Fruit fly (Drosophila melanogaster): ENCODE data around the gene Dip-C.
A peak's percentile ranks its signal among the peaks of the same experiment; 100 is the strongest.

Dip-C gene

dm6 chr3R:12448889-12449314 lies 35.3 kb upstream of the Dip-C start, which contains the start of gene CG18549 (continued):
- TF ChIP-seq kni (GFP tag; optimal IDR thresholded peaks at IDR 0.05) (peak; percentile 99), D19A (tag; optimal IDR thresholded peaks at IDR 0.05) (peak; percentile 100), CG10209 (GFP tag; optimal IDR thresholded peaks at IDR 0.05) (peak; percentile 100), cwo (GFP tag; optimal IDR thresholded peaks at IDR 0.05) (peak; percentile 99), Rx (GFP tag; IDR thresholded peaks at IDR 0.05) (peak; percentile 99), Deaf1 (tag; optimal IDR thresholded peaks at IDR 0.05) (peak; percentile 93), Oaz (GFP tag; IDR thresholded peaks at IDR 0.05) (peak; percentile 100), CG16863 (GFP tag; optimal IDR thresholded peaks at IDR 0.05) (peak; percentile 99), CG8478 (optimal IDR thresholded peaks at IDR 0.05) (no peak), Myb (GFP tag; optimal IDR thresholded peaks at IDR 0.05) (peak; percentile 92), ara (GFP tag; IDR thresholded peaks at IDR 0.05) (peak; percentile 100), CG3163 (GFP tag; optimal IDR thresholded peaks at IDR 0.05) (peak; percentile 92), sima (GFP tag; optimal IDR thresholded peaks at IDR 0.05) (peak; percentile 98), eyg (GFP tag; optimal IDR thresholded peaks at IDR 0.05) (peak; percentile 99), CG13123 (GFP tag; optimal IDR thresholded peaks at IDR 0.05) (peak; percentile 99), Lim3 (GFP tag; IDR thresholded peaks at IDR 0.05) (peak; percentile 99), CG17802 (tag; optimal IDR thresholded peaks at IDR 0.05) (peak; percentile 95), Sry-β (GFP tag; optimal IDR thresholded peaks at IDR 0.05) (peak; percentile 83), CG17568 (GFP tag; optimal IDR thresholded peaks at IDR 0.05) (peak; percentile 100), Chrac-16 (GFP tag; optimal IDR thresholded peaks at IDR 0.05) (peak; percentile 100), CG13775 (GFP tag; optimal IDR thresholded peaks at IDR 0.05) (peak; percentile 99), Aef1 (GFP tag; IDR thresholded peaks at IDR 0.05) (peak; percentile 100), slou (GFP tag; optimal IDR thresholded peaks at IDR 0.05) (peak; percentile 99), CG14710 (tag; optimal IDR thresholded peaks at IDR 0.05) (peak; percentile 99), tna (GFP tag; IDR thresholded peaks at IDR 0.05; ENCODE audit: partially characterized antibody) (peak; percentile 62), z (GFP tag; IDR thresholded peaks at IDR 0.05) (peak; percentile 90), CG4404 (GFP tag; IDR thresholded peaks at IDR 0.05) (peak; percentile 99), ewg (GFP tag; optimal IDR thresholded peaks at IDR 0.05) (peak; percentile 99), slp2 (GFP tag; optimal IDR thresholded peaks at IDR 0.05) (peak; percentile 99), row (GFP tag; IDR thresholded peaks at IDR 0.05) (peak; percentile 100), CG43689 (GFP tag; IDR thresholded peaks at IDR 0.05) (peak; percentile 99), CG6791 (GFP tag; IDR thresholded peaks at IDR 0.05; ENCODE audit: partially characterized antibody) (peak; percentile 81), GATAe (GFP tag; conservative IDR thresholded peaks at IDR 0.05) (peak; percentile 99), CG34376 (GFP tag; optimal IDR thresholded peaks at IDR 0.05) (peak; percentile 100), B-H2 (GFP tag; optimal IDR thresholded peaks at IDR 0.05) (peak; percentile 99), Atf6 (GFP tag; IDR thresholded peaks at IDR 0.05) (peak; percentile 100), stc (GFP tag; IDR thresholded peaks at IDR 0.05) (peak; percentile 100), wor (GFP tag; IDR thresholded peaks at IDR 0.05) (peak; percentile 100), shn (GFP tag; optimal IDR thresholded peaks at IDR 0.05) (peak; percentile 99), bowl (GFP tag; IDR thresholded peaks at IDR 0.05) (peak; percentile 100), nau (GFP tag; optimal IDR thresholded peaks at IDR 0.05) (peak; percentile 100), CG34224 (GFP tag; IDR thresholded peaks at IDR 0.05; ENCODE audit: partially characterized antibody) (peak; percentile 89), CG18599 (GFP tag; optimal IDR thresholded peaks at IDR 0.05) (peak; percentile 100), HHEX (GFP tag; optimal IDR thresholded peaks at IDR 0.05) (peak; percentile 100), D (optimal IDR thresholded peaks at IDR 0.05) (no peak), D (GFP tag; optimal IDR thresholded peaks at IDR 0.05) (peak; percentile 100), ci (GFP tag; IDR thresholded peaks at IDR 0.05) (peak; percentile 100), Doc3 (GFP tag; IDR thresholded peaks at IDR 0.05; ENCODE audit: partially characterized antibody) (peak; percentile 85), CG3407 (GFP tag; optimal IDR thresholded peaks at IDR 0.05) (peak; percentile 99), Kr (GFP tag; optimal IDR thresholded peaks at IDR 0.05) (peak; percentile 73), fu2 (GFP tag; optimal IDR thresholded peaks at IDR 0.05) (peak; percentile 98)
